Worm (Caenorhabditis elegans): Measurements from ENCODE around the gene Y37E11AL.2.
A peak's percentile ranks its signal among the peaks of the same experiment; 100 is the strongest.

DNA sequence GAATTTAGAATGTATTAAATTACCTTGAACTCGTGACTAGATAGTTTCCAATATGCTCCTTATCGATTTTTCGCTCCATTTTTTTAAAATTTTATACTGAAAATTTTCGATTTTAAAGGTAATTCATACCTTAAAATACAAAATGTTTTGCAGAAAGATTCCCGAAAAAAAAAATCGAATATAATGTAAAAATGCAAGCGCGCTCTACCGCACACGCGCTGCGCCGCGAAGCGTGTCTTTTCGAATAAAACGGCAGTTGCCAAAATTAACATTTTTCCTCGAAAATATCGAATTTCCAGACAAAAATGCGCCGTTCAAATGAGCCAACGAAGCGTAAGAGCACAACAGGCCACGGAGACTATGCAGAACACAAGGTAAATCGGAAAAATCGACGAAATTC lies 3.7 kb upstream of the Y37E11AL.2 start, which contains the start of the genes taf-6.2 and Y37E11AL.3:
- TF ChIP-seq ceh-83 (GFP tag; optimal IDR thresholded peaks at IDR 0.05), result no peak
- no peak for TF ChIP-seq lin-32 (GFP tag; optimal IDR thresholded peaks at IDR 0.05)
- TF ChIP-seq mep-1 (tag; optimal IDR thresholded peaks at IDR 0.05), result peak; percentile 57
- no peak for TF ChIP-seq M03D4.4 (tag; optimal IDR thresholded peaks at IDR 0.05)
- no peak for TF ChIP-seq flh-1 (GFP tag; optimal IDR thresholded peaks at IDR 0.05)
- TF ChIP-seq nhr-237 (tag; optimal IDR thresholded peaks at IDR 0.05), result peak; percentile 17
- no peak for TF ChIP-seq elt-3 (tag; optimal IDR thresholded peaks at IDR 0.05)
- no peak for TF ChIP-seq nhr-2 (tag; optimal IDR thresholded peaks at IDR 0.05)
- TF ChIP-seq unc-62 (GFP tag; optimal IDR thresholded peaks at IDR 0.05), result no peak
